Worm (Caenorhabditis elegans): ENCODE measurements around the gene F26G1.15.

DNA sequence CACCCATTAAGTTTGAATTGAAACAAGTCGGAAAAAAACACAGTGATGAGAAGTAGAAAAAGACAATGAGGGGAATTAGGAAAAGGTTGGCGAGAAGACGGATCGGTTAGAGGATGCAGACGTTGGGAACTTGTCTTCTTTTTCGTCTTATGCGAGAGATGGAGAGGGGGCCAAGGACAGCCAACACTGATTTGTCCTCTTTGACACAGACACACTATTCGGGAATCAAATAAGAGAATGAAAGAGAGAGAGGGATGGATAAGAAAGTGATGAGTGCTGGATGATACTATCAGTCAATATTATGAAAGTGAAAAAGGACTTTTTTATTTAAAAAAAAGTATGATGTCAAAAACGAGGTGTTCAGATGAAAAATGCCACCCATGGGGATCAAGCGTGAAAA, 31.6 kb downstream of the F26G1.15 start, which contains the start of gene lact-5:
- TF ChIP-seq fkh-10 (GFP tag; optimal IDR thresholded peaks at IDR 0.05) (no peak), snpc-4 (tag; optimal IDR thresholded peaks at IDR 0.05) (no peak), pqm-1 (tag; optimal IDR thresholded peaks at IDR 0.05) (no peak), sptf-1 (tag; optimal IDR thresholded peaks at IDR 0.05) (no peak), mdl-1 (tag; optimal IDR thresholded peaks at IDR 0.05) (no peak), ztf-11 (tag; optimal IDR thresholded peaks at IDR 0.05) (no peak), nhr-12 (tag; optimal IDR thresholded peaks at IDR 0.05) (no peak), egl-27 (tag; optimal IDR thresholded peaks at IDR 0.05) (no peak), nhr-77 (tag; optimal IDR thresholded peaks at IDR 0.05) (no peak), nhr-11 (tag; optimal IDR thresholded peaks at IDR 0.05) (no peak), zag-1 (tag; optimal IDR thresholded peaks at IDR 0.05) (no peak), pag-3 (tag; optimal IDR thresholded peaks at IDR 0.05; ENCODE audit: borderline replicate concordance, insufficient read depth) (no peak)

Measured in whole organism, L1 larva.